Worm (Caenorhabditis elegans): ENCODE data around the gene txdc-17.

DNA sequence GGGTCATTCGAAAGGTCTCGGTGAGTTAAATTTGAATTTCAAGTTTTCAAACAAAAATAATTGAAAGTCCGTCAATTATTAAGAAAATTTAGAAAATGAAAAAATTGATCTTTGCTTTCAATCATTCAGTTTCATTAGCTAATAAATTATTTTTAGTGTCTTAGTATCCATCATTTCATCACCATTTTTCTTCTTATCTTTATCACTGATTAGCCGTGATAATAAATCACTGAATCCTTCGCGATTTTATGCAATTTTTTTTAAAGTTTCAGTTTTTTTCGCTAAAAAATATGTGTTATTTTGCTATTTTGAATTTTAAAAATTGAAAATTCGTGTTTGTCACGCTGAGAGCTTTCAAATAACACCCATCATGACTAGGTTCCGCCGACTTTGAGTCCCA, 34.6 kb downstream of the txdc-17 start:
- no peak for TF ChIP-seq cog-1 (tag; optimal IDR thresholded peaks at IDR 0.05)
- TF ChIP-seq tab-1 (GFP tag; IDR thresholded peaks at IDR 0.05), result no peak
- TF ChIP-seq klf-2 (GFP tag; conservative IDR thresholded peaks at IDR 0.05), result no peak
- TF ChIP-seq med-1 (GFP tag; optimal IDR thresholded peaks at IDR 0.05; ENCODE audit: insufficient read depth), result no peak
- no peak for TF ChIP-seq flt-1 (GFP tag; IDR thresholded peaks at IDR 0.05)
- TF ChIP-seq ztf-29 (GFP tag; IDR thresholded peaks at IDR 0.05), result no peak
